Worm (Caenorhabditis elegans): ENCODE measurements around the gene dhs-22.

The dhs-22 gene

ce11 chrV:14437355-14437754 lies 16.1 kb upstream of the dhs-22 start:
- TF ChIP-seq nhr-179 (tag; optimal IDR thresholded peaks at IDR 0.05) (no peak), snpc-1.1 (tag; optimal IDR thresholded peaks at IDR 0.05; ENCODE audit: insufficient read depth) (no peak), zfh-2 (GFP tag; conservative IDR thresholded peaks at IDR 0.05) (no peak), repo-1 (tag; optimal IDR thresholded peaks at IDR 0.05) (no peak), rec-8 (tag; optimal IDR thresholded peaks at IDR 0.05) (no peak), lsl-1 (GFP tag; optimal IDR thresholded peaks at IDR 0.05) (no peak), fkh-3 (tag; optimal IDR thresholded peaks at IDR 0.05) (no peak), egl-44 (GFP tag; IDR thresholded peaks at IDR 0.05) (no peak), athp-1 (tag; optimal IDR thresholded peaks at IDR 0.05) (no peak), F22D6.2 (tag; optimal IDR thresholded peaks at IDR 0.05) (no peak), ekl-4 (GFP tag; IDR thresholded peaks at IDR 0.05) (no peak), C17E4.6 (GFP tag; IDR thresholded peaks at IDR 0.05) (no peak), mes-4 (tag; optimal IDR thresholded peaks at IDR 0.05) (no peak), chd-7 (tag; optimal IDR thresholded peaks at IDR 0.05) (no peak), ztf-18 (tag; optimal IDR thresholded peaks at IDR 0.05) (no peak), lsy-27 (tag; optimal IDR thresholded peaks at IDR 0.05; ENCODE audit: borderline replicate concordance, insufficient read depth) (no peak)

DNA sequence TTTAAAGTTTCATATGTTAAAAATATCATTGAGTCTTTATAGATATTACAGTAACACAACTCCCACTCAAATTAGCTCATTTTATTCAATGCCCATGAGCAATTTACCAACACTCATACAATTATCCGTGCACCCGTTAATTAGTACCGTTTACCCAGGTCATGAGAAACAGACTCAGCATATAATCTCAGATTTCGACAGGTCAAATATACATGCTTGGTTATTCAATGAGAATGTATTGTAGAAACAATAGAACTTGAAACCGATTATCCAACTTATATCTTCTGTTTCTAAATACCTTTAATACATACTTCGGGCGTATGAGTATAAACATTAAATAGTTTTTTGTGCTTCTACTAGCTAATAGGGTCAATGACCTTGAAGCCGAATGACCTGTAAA lies 15.0 kb upstream of the dhs-22 start:
- TF ChIP-seq let-607 (tag; optimal IDR thresholded peaks at IDR 0.05) = no peak
- no peak for TF ChIP-seq ama-1 (optimal IDR thresholded peaks at IDR 0.05)
- no peak for TF ChIP-seq ama-1 (GFP tag; optimal IDR thresholded peaks at IDR 0.05)
- no peak for TF ChIP-seq rcor-1 (GFP tag; IDR thresholded peaks at IDR 0.05)
- TF ChIP-seq tlf-1 (GFP tag; optimal IDR thresholded peaks at IDR 0.05) = no peak
- TF ChIP-seq attf-6 (GFP tag; IDR thresholded peaks at IDR 0.05) = no peak
- no peak for TF ChIP-seq zfh-2 (GFP tag; conservative IDR thresholded peaks at IDR 0.05)
- TF ChIP-seq mcd-1 (GFP tag; IDR thresholded peaks at IDR 0.05) = no peak
- TF ChIP-seq mel-28 (tag; optimal IDR thresholded peaks at IDR 0.05; ENCODE audit: borderline replicate concordance) = no peak
- no peak for TF ChIP-seq aptf-2 (GFP tag; conservative IDR thresholded peaks at IDR 0.05)
- no peak for TF ChIP-seq ztf-28 (GFP tag; IDR thresholded peaks at IDR 0.05)
- TF ChIP-seq sdz-38 (tag; optimal IDR thresholded peaks at IDR 0.05) = no peak
- no peak for TF ChIP-seq repo-1 (tag; optimal IDR thresholded peaks at IDR 0.05)
- no peak for TF ChIP-seq hmg-20 (GFP tag; IDR thresholded peaks at IDR 0.05)
- TF ChIP-seq snpc-4 (GFP tag; optimal IDR thresholded peaks at IDR 0.05) = no peak
- no peak for TF ChIP-seq snpc-4 (tag; optimal IDR thresholded peaks at IDR 0.05)
- TF ChIP-seq efl-1 (GFP tag; optimal IDR thresholded peaks at IDR 0.05) = no peak
- TF ChIP-seq Y56A3A.18 (GFP tag; IDR thresholded peaks at IDR 0.05) = no peak
- no peak for TF ChIP-seq dox-1 (GFP tag; IDR thresholded peaks at IDR 0.05)

DNA sequence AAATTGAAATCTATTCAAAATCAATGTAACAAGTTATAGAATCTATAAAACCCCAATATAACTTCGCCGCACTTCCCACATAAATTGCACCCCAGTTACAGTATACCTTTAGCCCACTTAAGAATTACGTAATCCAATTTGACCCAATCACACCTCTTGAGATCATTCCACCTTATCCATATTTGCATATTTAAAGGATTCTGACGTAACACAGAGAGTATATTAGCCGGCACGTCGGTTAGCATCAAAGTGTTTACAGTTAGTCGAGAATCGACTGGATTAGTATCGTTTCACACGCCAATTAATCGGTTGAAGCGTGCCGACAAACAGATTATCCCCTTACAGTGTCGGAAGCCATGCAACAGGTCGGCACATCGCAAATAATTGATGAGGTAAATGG lies 12.3 kb upstream of the dhs-22 start:
- no peak for TF ChIP-seq somi-1 (GFP tag; optimal IDR thresholded peaks at IDR 0.05)
- no peak for TF ChIP-seq ceh-40 (GFP tag; IDR thresholded peaks at IDR 0.05)
- no peak for TF ChIP-seq D2030.7 (GFP tag; IDR thresholded peaks at IDR 0.05)
- no peak for TF ChIP-seq bed-2 (GFP tag; IDR thresholded peaks at IDR 0.05)
